Worm (Caenorhabditis elegans) whole organism, late embryonic: ENCODE measurements around the gene nlp-33.

Experiments used
- C08G9.2 ChIP-seq: sonication (generic microtip); optimal IDR thresholded peaks from 2 replicates; lab custom pipeline; 2016; ENCODE audit warnings: mild to moderate bottlenecking, missing genetic modification characterization, moderate library complexity, missing compliant biosample characterization
- C38D4.7 ChIP-seq: fragments of 200-800 bp; sonication (Bioruptor generic); optimal IDR thresholded peaks from 2 replicates; lab custom pipeline; 2018; ENCODE audit warnings: mild to moderate bottlenecking, missing genetic modification characterization, moderate library complexity, missing compliant biosample characterization
- F13H6.1 ChIP-seq: sonication (generic microtip); optimal IDR thresholded peaks from 2 replicates; lab custom pipeline; 2016; ENCODE audit warnings: missing genetic modification characterization, missing compliant biosample characterization
- K02D7.2 ChIP-seq: sonication (generic microtip); optimal IDR thresholded peaks from 2 replicates; lab custom pipeline; 2017; ENCODE audit warnings: mild to moderate bottlenecking, missing genetic modification characterization, missing compliant biosample characterization
- K09A11.1 ChIP-seq: sonication (generic microtip); optimal IDR thresholded peaks from 2 replicates; lab custom pipeline; 2017; ENCODE audit warnings: antibody characterized with exemption, mild to moderate bottlenecking, missing genetic modification characterization, missing compliant biosample characterization; ENCODE audit not compliant: insufficient read depth
- ahr-1 ChIP-seq: sonication (generic microtip); optimal IDR thresholded peaks from 2 replicates; lab custom pipeline; 2016; ENCODE audit warnings: missing genetic modification characterization, missing compliant biosample characterization
- ceh-18 ChIP-seq: sonication (generic microtip); optimal IDR thresholded peaks from 2 replicates; lab custom pipeline; 2016; ENCODE audit warnings: missing genetic modification characterization, missing compliant biosample characterization
- ceh-2 ChIP-seq: sonication (generic microtip); optimal IDR thresholded peaks from 2 replicates; lab custom pipeline; 2016; ENCODE audit warnings: missing genotype, missing genetic modification characterization, missing compliant biosample characterization
- ceh-22 ChIP-seq: sonication (generic microtip); optimal IDR thresholded peaks from 2 replicates; lab custom pipeline; 2017; ENCODE audit warnings: missing biosample characterization, missing genetic modification characterization
- ceh-24 ChIP-seq: sonication (generic microtip); optimal IDR thresholded peaks from 2 replicates; lab custom pipeline; 2016; ENCODE audit warnings: mild to moderate bottlenecking, missing genetic modification characterization, missing compliant biosample characterization
- ceh-31 ChIP-seq: sonication (generic microtip); optimal IDR thresholded peaks from 2 replicates; lab custom pipeline; 2016; ENCODE audit warnings: missing genetic modification characterization, missing compliant biosample characterization
- ceh-34 ChIP-seq: sonication (generic microtip); optimal IDR thresholded peaks from 2 replicates; lab custom pipeline; 2016; ENCODE audit warnings: mild to moderate bottlenecking, missing genetic modification characterization, missing compliant biosample characterization
- ceh-45 ChIP-seq: fragments of 200-800 bp; sonication (Bioruptor generic); IDR thresholded peaks from 2 replicates; pipeline ENCODE4 v1.3.6; 2022; ENCODE audit warnings: missing genetic modification reagents, missing genetic modification characterization, missing compliant biosample characterization
- che-1 ChIP-seq: sonication (generic microtip); optimal IDR thresholded peaks from 2 replicates; lab custom pipeline; 2016; ENCODE audit warnings: mild to moderate bottlenecking, missing genetic modification characterization, missing compliant biosample characterization
- dmd-4 ChIP-seq: sonication (generic microtip); optimal IDR thresholded peaks from 2 replicates; lab custom pipeline; 2016; ENCODE audit warnings: borderline replicate concordance, missing genetic modification characterization, missing compliant biosample characterization
- dve-1 ChIP-seq: sonication (generic microtip); optimal IDR thresholded peaks from 2 replicates; lab custom pipeline; 2017; ENCODE audit warnings: antibody characterized with exemption, mild to moderate bottlenecking, missing genetic modification characterization, missing compliant biosample characterization
- ets-4 ChIP-seq: sonication (generic microtip); optimal IDR thresholded peaks from 2 replicates; lab custom pipeline; 2016; ENCODE audit warnings: missing genetic modification characterization, missing compliant biosample characterization
- eyg-1 ChIP-seq: sonication (generic microtip); optimal IDR thresholded peaks from 2 replicates; lab custom pipeline; 2016; ENCODE audit warnings: missing genotype, missing genetic modification characterization, missing compliant biosample characterization
- fax-1 ChIP-seq: sonication (generic microtip); optimal IDR thresholded peaks from 2 replicates; lab custom pipeline; 2016; ENCODE audit warnings: missing genotype, missing genetic modification characterization, missing compliant biosample characterization
- fkh-10 ChIP-seq: fragments of 150-350 bp; optimal IDR thresholded peaks from 2 replicates; lab custom pipeline; 2014; ENCODE audit warnings: missing biosample characterization, missing genetic modification reagents, missing genetic modification characterization
- fkh-6 ChIP-seq: sonication (generic microtip); optimal IDR thresholded peaks from 2 replicates; lab custom pipeline; 2016; ENCODE audit warnings: missing genetic modification characterization, missing compliant biosample characterization
- hlh-30 ChIP-seq: sonication (generic microtip); optimal IDR thresholded peaks from 2 replicates; lab custom pipeline; 2017; ENCODE audit warnings: antibody characterized with exemption, missing genetic modification characterization, missing compliant biosample characterization; ENCODE audit not compliant: insufficient read depth
- hlh-6 ChIP-seq: sonication (generic microtip); optimal IDR thresholded peaks from 2 replicates; lab custom pipeline; 2016; ENCODE audit warnings: missing genotype, missing genetic modification characterization, missing compliant biosample characterization
- hlh-8 ChIP-seq: sonication (generic microtip); optimal IDR thresholded peaks from 2 replicates; lab custom pipeline; 2016; ENCODE audit warnings: missing genotype, missing genetic modification characterization, missing compliant biosample characterization
- lim-6 ChIP-seq: sonication (generic microtip); optimal IDR thresholded peaks from 2 replicates; lab custom pipeline; 2016; ENCODE audit warnings: missing genetic modification characterization, missing compliant biosample characterization
- lin-11 ChIP-seq: fragments of 200-800 bp; sonication (Bioruptor generic); optimal IDR thresholded peaks from 2 replicates; lab custom pipeline; 2018; ENCODE audit warnings: mild to moderate bottlenecking, missing genetic modification characterization, missing compliant biosample characterization
- mec-3 ChIP-seq: sonication (generic microtip); optimal IDR thresholded peaks from 2 replicates; lab custom pipeline; 2016; ENCODE audit warnings: borderline replicate concordance, missing genetic modification characterization, missing compliant biosample characterization
- nfya-1 ChIP-seq: sonication (generic microtip); optimal IDR thresholded peaks from 2 replicates; lab custom pipeline; 2017; ENCODE audit warnings: missing genetic modification characterization, mild to moderate bottlenecking, missing compliant biosample characterization, antibody characterized with exemption, moderate library complexity
- nhr-11 ChIP-seq: fragments of 150-350 bp; optimal IDR thresholded peaks from 2 replicates; lab custom pipeline; 2014; ENCODE audit warnings: missing biosample characterization, missing genetic modification characterization
- odd-2 ChIP-seq: sonication (generic microtip); optimal IDR thresholded peaks from 2 replicates; lab custom pipeline; 2017; ENCODE audit warnings: antibody characterized with exemption, mild to moderate bottlenecking, missing genetic modification characterization, missing compliant biosample characterization
- pag-3 ChIP-seq: sonication (generic microtip); optimal IDR thresholded peaks from 2 replicates; lab custom pipeline; 2016; ENCODE audit warnings: missing compliant biosample characterization, missing genetic modification characterization, borderline replicate concordance
- pat-9 ChIP-seq: fragments of 200-800 bp; sonication (Bioruptor generic); optimal IDR thresholded peaks from 2 replicates; lab custom pipeline; 2018; ENCODE audit warnings: mild to moderate bottlenecking, missing genetic modification characterization, moderate library complexity, missing compliant biosample characterization
- pax-1 ChIP-seq: fragments of 150-350 bp; optimal IDR thresholded peaks from 2 replicates; lab custom pipeline; 2014; ENCODE audit warnings: missing biosample characterization, missing genetic modification characterization
- pha-4 ChIP-seq: fragments of 150-350 bp; optimal IDR thresholded peaks from 2 replicates; lab custom pipeline; 2018; ENCODE audit warnings: missing biosample characterization, missing genetic modification reagents, missing genetic modification characterization
- pqm-1 ChIP-seq: sonication (generic microtip); optimal IDR thresholded peaks from 2 replicates; lab custom pipeline; 2016; ENCODE audit warnings: missing genetic modification characterization, missing compliant biosample characterization
- pros-1 ChIP-seq: fragments of 150-350 bp; optimal IDR thresholded peaks from 2 replicates; lab custom pipeline; 2014; ENCODE audit warnings: missing biosample characterization, missing genetic modification reagents, missing genetic modification characterization
- ref-2 ChIP-seq: sonication (generic microtip); optimal IDR thresholded peaks from 2 replicates; lab custom pipeline; 2016; ENCODE audit warnings: missing genetic modification characterization, missing compliant biosample characterization
- rnt-1 ChIP-seq: sonication (generic microtip); optimal IDR thresholded peaks from 2 replicates; lab custom pipeline; 2016; ENCODE audit warnings: missing genetic modification characterization, missing compliant biosample characterization
- tbx-2 ChIP-seq: sonication (generic microtip); optimal IDR thresholded peaks from 2 replicates; lab custom pipeline; 2016; ENCODE audit warnings: missing genetic modification characterization, missing compliant biosample characterization
- tbx-7 ChIP-seq: sonication (generic microtip); optimal IDR thresholded peaks from 2 replicates; lab custom pipeline; 2016; ENCODE audit warnings: missing genotype, missing genetic modification characterization, missing compliant biosample characterization
- unc-3 ChIP-seq, 2 experiments: fragments of 200-800 bp in 1 of 2; sonication (Bioruptor generic) in 1 of 2; sonication (generic microtip) in 1 of 2; conservative IDR thresholded peaks in 1 of 2; optimal IDR thresholded peaks in 1 of 2; 2 replicates each; pipeline versions ENCODE4 v1.3.6 to Lab custom; 2016 to 2022; ENCODE audit warnings: missing compliant biosample characterization in 2 of 2, missing genetic modification characterization in 2 of 2, missing genetic modification reagents in 1 of 2
- unc-42 ChIP-seq: sonication (generic microtip); optimal IDR thresholded peaks from 2 replicates; lab custom pipeline; 2016; ENCODE audit warnings: missing genotype, missing genetic modification characterization, missing compliant biosample characterization
- unc-55 ChIP-seq: sonication (generic microtip); optimal IDR thresholded peaks from 2 replicates; lab custom pipeline; 2017; ENCODE audit warnings: missing biosample characterization, missing genetic modification reagents, missing genetic modification characterization
- zip-5 ChIP-seq: sonication (generic microtip); optimal IDR thresholded peaks from 2 replicates; lab custom pipeline; 2016; ENCODE audit warnings: missing genetic modification characterization, missing compliant biosample characterization
- ztf-16 ChIP-seq: sonication (generic microtip); optimal IDR thresholded peaks from 2 replicates; lab custom pipeline; 2017; ENCODE audit warnings: missing genetic modification characterization, missing compliant biosample characterization

Gene nlp-33

ce11 chrV:11119294-11119755 lies 27.8 kb upstream of the nlp-33 start, which contains the start of gene scb-1:
Gene scb-1 (minus strand): TSS chrV:11119705.
- TF ChIP-seq ceh-18 (tag; lab: Kevin White, UChicago) (no peak), ceh-2 (tag; lab: Kevin White, UChicago) (no peak), tbx-2 (tag; lab: Kevin White, UChicago) (no peak), pax-1 (no peak), dmd-4 (no peak)
- TF ChIP-seq, all 69 proteins: peak for 0

DNA sequence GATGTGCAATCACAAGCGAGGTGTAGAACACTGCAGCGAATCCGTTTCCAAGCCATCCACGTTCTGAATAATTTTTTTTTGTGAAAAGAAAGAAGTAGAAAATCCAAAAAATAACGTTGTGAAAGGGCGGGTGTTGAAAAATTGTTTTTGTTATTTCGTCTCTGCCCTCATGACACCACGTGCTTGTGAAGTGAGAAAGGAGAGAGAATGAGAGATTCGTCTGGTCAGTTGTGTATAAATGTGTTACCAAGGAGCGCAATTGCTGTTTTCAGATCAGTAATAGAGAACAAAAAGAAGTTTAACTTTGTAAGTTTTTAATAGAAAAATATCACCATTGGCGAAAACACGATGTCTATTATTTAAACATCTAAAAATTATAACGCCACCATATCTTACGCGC lies 25.9 kb upstream of the nlp-33 start:
- TF ChIP-seq K09A11.1 (tag; lab: Kevin White, UChicago): no peak
- peak; percentile 81 for TF ChIP-seq hlh-30 (tag; lab: Kevin White, UChicago)
- peak; percentile 77 for TF ChIP-seq unc-42 (tag; lab: Kevin White, UChicago)
- no peak for TF ChIP-seq eyg-1
- no peak for TF ChIP-seq ceh-34

DNA sequence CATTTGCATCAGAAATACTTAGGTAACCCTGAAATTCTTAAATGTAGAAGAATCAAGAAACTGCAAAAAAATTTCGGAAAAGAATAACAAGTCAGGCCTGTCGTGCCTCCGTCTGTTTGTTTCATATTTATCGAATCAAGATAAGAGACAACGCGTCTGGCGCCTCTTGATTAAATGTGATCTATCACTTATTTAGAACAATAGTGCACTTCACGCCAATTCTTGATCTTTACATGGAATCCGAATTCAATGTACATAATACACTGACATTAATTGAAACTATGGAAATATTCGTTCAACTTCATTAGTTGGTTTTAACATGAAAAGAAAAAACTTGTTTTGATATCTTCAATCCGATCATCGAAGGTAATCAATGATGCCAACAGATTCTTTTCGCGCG lies 24.7 kb upstream of the nlp-33 start, which contains the start of gene mboa-2:
Gene mboa-2 (minus strand): TSS at position 28 of the 400 bp plus-strand sequence.
- no peak for TF ChIP-seq pag-3 (tag; lab: Kevin White, UChicago)
- TF ChIP-seq C38D4.7 (GFP tag; lab: Kevin White, UChicago): no peak
- no peak for TF ChIP-seq ceh-2 (tag; lab: Kevin White, UChicago)
- TF ChIP-seq hlh-8: no peak
- TF ChIP-seq ceh-31: no peak
- TF ChIP-seq pros-1 (tag; lab: Kevin White, UChicago): no peak
- TF ChIP-seq pqm-1 (tag; lab: Kevin White, UChicago): no peak
- TF ChIP-seq ref-2 (tag; lab: Kevin White, UChicago): no peak
- no peak for TF ChIP-seq tbx-7
- TF ChIP-seq lim-6: no peak
- no peak for TF ChIP-seq unc-3 (GFP tag; conservative IDR thresholded peaks at IDR 0.05; lab: Robert Waterston, UW)
- no peak for TF ChIP-seq unc-3 (tag; optimal IDR thresholded peaks at IDR 0.05; lab: Kevin White, UChicago)
- TF ChIP-seq fkh-6 (tag; lab: Kevin White, UChicago): no peak
- no peak for TF ChIP-seq pha-4 (tag; lab: Kevin White, UChicago)
- no peak for TF ChIP-seq ceh-22 (tag; lab: Kevin White, UChicago)

- TF ChIP-seq pros-1 (tag; lab: Kevin White, UChicago) (no peak), ets-4 (tag; lab: Kevin White, UChicago) (peak; percentile 88), unc-55 (no peak), fax-1 (tag; lab: Kevin White, UChicago) (peak; percentile 9), lin-11 (no peak), odd-2 (tag; lab: Kevin White, UChicago) (no peak), ceh-18 (tag; lab: Kevin White, UChicago) (peak; percentile 45), nfya-1 (tag; lab: Kevin White, UChicago) (peak; percentile 39), ztf-16 (no peak), K02D7.2 (tag; lab: Kevin White, UChicago) (no peak), pat-9 (no peak), zip-5 (tag; lab: Kevin White, UChicago) (peak; percentile 74), eyg-1 (no peak), mec-3 (tag; lab: Kevin White, UChicago) (peak; percentile 77), tbx-2 (tag; lab: Kevin White, UChicago) (peak; percentile 87), unc-42 (tag; lab: Kevin White, UChicago) (peak; percentile 25), ceh-31 (peak; percentile 97), che-1 (tag; lab: Kevin White, UChicago) (no peak), ceh-22 (tag; lab: Kevin White, UChicago) (no peak), nhr-11 (tag; lab: Kevin White, UChicago) (no peak), hlh-30 (tag; lab: Kevin White, UChicago) (peak; percentile 16), ceh-45 (GFP tag; lab: Robert Waterston, UW) (no peak), C08G9.2 (tag; lab: Kevin White, UChicago) (peak; percentile 92), rnt-1 (tag; lab: Kevin White, UChicago) (peak; percentile 74), hlh-6 (tag; lab: Kevin White, UChicago) (no peak), dve-1 (tag; lab: Kevin White, UChicago) (no peak), pax-1 (no peak), hlh-8 (peak; percentile 80), ahr-1 (tag; lab: Kevin White, UChicago) (peak; percentile 23), F13H6.1 (tag; lab: Kevin White, UChicago) (peak; percentile 50), fkh-10 (GFP tag; lab: Kevin White, UChicago) (no peak), ceh-24 (no peak)
Observed at ce11 chrV:11123817-11124337, 23.3 kb upstream of the nlp-33 start, which contains the start of the genes atp-5 and lmtr-3. Gene atp-5 (minus strand): TSS chrV:11123867. Gene lmtr-3 (plus strand): TSS chrV:11124186.
